Worm (Caenorhabditis elegans) whole organism, L4/young adult: Measurements from ENCODE around the gene T28F3.9.

Source experiments
- W03F9.2 ChIP-seq: fragments of 150-350 bp; optimal IDR thresholded peaks from 2 replicates; lab custom pipeline; 2014; ENCODE audit warnings: missing biosample characterization, missing genetic modification characterization
- him-1 ChIP-seq: sonication (generic microtip); optimal IDR thresholded peaks from 2 replicates; lab custom pipeline; 2016; ENCODE audit warnings: missing genotype, missing genetic modification reagents, missing genetic modification characterization, missing compliant biosample characterization

DNA sequence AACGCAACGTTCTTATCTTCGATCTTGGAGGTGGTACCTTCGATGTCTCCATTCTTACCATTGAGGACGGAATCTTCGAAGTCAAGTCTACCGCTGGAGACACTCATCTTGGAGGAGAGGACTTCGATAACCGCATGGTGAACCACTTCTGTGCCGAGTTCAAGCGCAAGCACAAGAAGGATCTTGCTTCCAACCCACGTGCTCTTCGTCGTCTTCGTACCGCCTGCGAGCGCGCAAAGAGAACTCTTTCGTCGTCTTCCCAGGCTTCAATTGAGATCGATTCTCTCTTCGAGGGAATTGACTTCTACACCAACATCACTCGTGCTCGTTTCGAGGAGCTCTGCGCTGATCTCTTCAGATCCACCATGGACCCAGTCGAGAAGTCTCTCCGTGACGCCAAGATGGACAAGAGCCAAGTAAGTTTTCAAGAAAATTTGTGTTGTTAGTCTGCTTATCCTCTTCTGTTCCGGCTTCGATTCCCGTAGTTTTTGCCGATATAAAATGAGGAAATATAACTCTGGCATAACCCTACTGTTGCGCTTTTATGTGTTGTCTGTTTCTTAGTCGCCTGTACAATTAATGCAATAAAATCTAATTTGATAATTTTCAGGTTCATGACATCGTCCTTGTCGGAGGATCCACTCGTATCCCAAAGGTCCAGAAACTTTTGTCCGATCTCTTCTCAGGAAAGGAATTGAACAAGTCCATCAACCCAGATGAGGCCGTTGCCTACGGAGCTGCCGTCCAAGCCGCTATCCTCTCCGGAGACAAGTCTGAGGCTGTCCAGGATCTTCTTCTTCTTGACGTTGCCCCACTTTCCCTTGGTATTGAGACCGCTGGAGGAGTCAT, 28.5 kb upstream of the T28F3.9 start:
- no peak for TF ChIP-seq him-1
- TF ChIP-seq W03F9.2 (tag; lab: Kevin White, UChicago): no peak
